Worm (Caenorhabditis elegans): ENCODE measurements around the gene seu-1.

Gene seu-1

DNA sequence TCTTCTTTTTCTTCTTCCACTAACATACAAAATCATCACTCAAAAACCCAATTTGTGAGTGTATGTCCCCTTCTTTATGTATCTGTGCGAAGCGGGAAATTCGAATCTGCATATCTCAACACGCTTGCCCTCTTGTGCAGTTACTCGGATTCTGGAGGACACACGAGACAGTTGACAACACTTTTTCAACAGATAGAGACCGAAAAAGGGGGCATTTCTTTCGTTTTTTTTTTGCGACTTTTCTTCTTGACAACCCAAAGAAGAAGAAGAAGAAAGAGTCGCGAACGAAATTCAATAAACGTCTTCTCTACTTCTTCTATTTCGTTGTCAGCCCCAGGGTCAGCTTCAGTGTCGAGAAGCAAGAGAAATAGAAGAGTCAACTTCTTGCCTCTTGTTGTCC lies 36.6 kb downstream of the seu-1 start:
- 0 out of 2 replicates have a peak, but pooled peaks have one; percentile 4 for TF ChIP-seq hmg-1.2 (GFP tag; IDR thresholded peaks at IDR 0.05)
- TF ChIP-seq gei-17 (GFP tag; optimal IDR thresholded peaks at IDR 0.05) = no peak
- no peak for TF ChIP-seq rec-8 (tag; optimal IDR thresholded peaks at IDR 0.05)

DNA sequence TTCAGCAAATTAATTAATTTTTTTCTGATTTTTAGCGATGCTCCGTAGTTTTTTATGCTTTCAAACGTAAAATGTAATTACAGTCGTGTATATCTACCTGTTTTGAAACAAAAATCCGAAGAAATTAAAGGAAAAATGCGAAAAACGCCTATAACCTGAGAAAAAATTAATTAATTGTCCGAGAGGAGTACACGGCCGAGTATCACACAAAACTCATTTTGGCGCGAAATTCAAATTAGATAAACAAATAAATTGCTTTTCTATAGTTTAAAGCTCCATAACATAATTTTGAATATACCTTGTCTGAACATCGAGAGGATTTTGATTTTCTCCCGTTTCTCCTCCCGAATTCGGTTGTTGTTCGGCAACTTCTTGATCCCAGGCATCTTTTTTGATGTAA lies 40.0 kb downstream of the seu-1 start:
- no peak for TF ChIP-seq hmg-20 (GFP tag; IDR thresholded peaks at IDR 0.05)
- TF ChIP-seq F22D6.2 (tag; optimal IDR thresholded peaks at IDR 0.05) = no peak
- TF ChIP-seq dpff-1 (tag; optimal IDR thresholded peaks at IDR 0.05) = no peak
- peak; percentile 28 for TF ChIP-seq efl-1 (GFP tag; optimal IDR thresholded peaks at IDR 0.05)
- TF ChIP-seq lin-54 (GFP tag; optimal IDR thresholded peaks at IDR 0.05) = peak; percentile 64
- TF ChIP-seq ztf-6 (GFP tag; IDR thresholded peaks at IDR 0.05) = no peak
- TF ChIP-seq bed-1 (GFP tag; IDR thresholded peaks at IDR 0.05) = no peak
- TF ChIP-seq cebp-2 (GFP tag; IDR thresholded peaks at IDR 0.05) = no peak
- no peak for TF ChIP-seq nhr-90 (tag; optimal IDR thresholded peaks at IDR 0.05)
- TF ChIP-seq snpc-4 (GFP tag; optimal IDR thresholded peaks at IDR 0.05) = no peak
- TF ChIP-seq snpc-4 (tag; optimal IDR thresholded peaks at IDR 0.05) = peak in 1 of 4 experiments; percentile 29
- TF ChIP-seq B0336.3 (GFP tag; IDR thresholded peaks at IDR 0.05) = no peak
- no peak for TF ChIP-seq K12H6.12 (tag; optimal IDR thresholded peaks at IDR 0.05)
- no peak for TF ChIP-seq snpc-3.4 (tag; optimal IDR thresholded peaks at IDR 0.05)
- TF ChIP-seq B0019.2 (GFP tag; conservative IDR thresholded peaks at IDR 0.05) = no peak
- no peak for TF ChIP-seq sea-2 (GFP tag; IDR thresholded peaks at IDR 0.05)
- TF ChIP-seq F57A8.1 (GFP tag; optimal IDR thresholded peaks at IDR 0.05) = no peak
- TF ChIP-seq lin-35 (GFP tag; optimal IDR thresholded peaks at IDR 0.05) = peak in 1 of 3 experiments; percentile 33
- TF ChIP-seq ZK185.1 (tag; optimal IDR thresholded peaks at IDR 0.05; ENCODE audit: poor library complexity, severe bottlenecking) = peak; percentile 21
- TF ChIP-seq Y67H2A.10 (GFP tag; conservative IDR thresholded peaks at IDR 0.05) = no peak
- TF ChIP-seq B0035.1 (tag; optimal IDR thresholded peaks at IDR 0.05) = no peak
- no peak for TF ChIP-seq madf-3 (GFP tag; IDR thresholded peaks at IDR 0.05)
- no peak for TF ChIP-seq mcd-1 (GFP tag; IDR thresholded peaks at IDR 0.05)
- no peak for TF ChIP-seq F10E7.11 (tag; optimal IDR thresholded peaks at IDR 0.05)
- TF ChIP-seq hlh-12 (tag; optimal IDR thresholded peaks at IDR 0.05) = no peak
- TF ChIP-seq atf-7 (tag; optimal IDR thresholded peaks at IDR 0.05) = no peak
- TF ChIP-seq nfya-1 (tag; optimal IDR thresholded peaks at IDR 0.05; ENCODE audit: borderline replicate concordance, insufficient read depth) = no peak
- no peak for TF ChIP-seq B0261.1 (tag; optimal IDR thresholded peaks at IDR 0.05)
- TF ChIP-seq zim-3 (tag; optimal IDR thresholded peaks at IDR 0.05) = no peak

DNA sequence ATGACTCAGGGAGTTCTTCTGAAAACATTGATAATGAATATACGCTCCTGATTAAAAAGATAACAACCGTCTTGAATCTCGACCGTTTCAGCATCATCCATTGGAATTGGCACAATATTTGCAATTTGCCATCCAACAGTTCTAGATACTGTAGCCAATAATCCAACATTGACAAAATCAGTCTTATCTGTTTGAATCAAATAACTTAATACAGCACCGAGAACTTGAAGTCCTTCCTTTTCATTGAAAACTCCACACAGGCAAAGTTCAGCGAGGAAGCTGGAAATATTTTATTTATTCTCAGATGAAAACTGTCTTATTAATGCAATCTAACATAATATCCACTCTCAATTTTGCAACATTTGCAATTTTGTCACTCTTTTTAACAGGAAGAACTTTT lies 42.8 kb downstream of the seu-1 start:
- TF ChIP-seq pha-4 (tag; optimal IDR thresholded peaks at IDR 0.05) (no peak), lin-26 (GFP tag; IDR thresholded peaks at IDR 0.05) (0 out of 2 replicates have a peak, but pooled peaks have one; percentile 11)

DNA sequence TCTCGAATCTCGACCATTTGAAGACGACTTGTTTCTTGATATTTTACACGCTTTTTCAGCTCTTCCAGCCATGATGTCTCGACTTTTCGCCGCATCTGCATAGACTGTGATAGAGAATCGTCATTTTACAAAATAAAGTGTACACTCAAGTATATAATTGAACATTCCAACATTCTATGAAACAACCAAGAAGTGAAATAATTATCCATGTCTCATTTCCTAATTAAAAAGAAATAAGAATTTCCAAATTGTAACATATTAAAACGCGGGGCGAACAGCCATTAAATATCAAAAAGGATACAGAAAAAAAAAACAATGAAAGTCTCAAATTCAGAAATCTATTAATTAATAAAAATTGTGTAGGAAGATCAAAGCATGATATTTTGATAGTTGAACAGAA lies 43.6 kb downstream of the seu-1 start, which contains the start of gene smg-3:
TSS of gene smg-3 (minus strand) at position 101 of the 400 bp plus-strand sequence.
- TF ChIP-seq snpc-4 (GFP tag; optimal IDR thresholded peaks at IDR 0.05) (no peak), snpc-4 (tag; optimal IDR thresholded peaks at IDR 0.05) (peak in 1 of 4 experiments; percentile 65), ama-1 (optimal IDR thresholded peaks at IDR 0.05) (no peak), ama-1 (GFP tag; optimal IDR thresholded peaks at IDR 0.05) (peak in 1 of 2 experiments; percentile 48), hsf-1 (GFP tag; IDR thresholded peaks at IDR 0.05) (0 out of 2 replicates have a peak, but pooled peaks have one; percentile 6), pbrm-1 (GFP tag; IDR thresholded peaks at IDR 0.05) (peak; percentile 31; the same call in 1 of the 2 replicates), ZK185.1 (tag; optimal IDR thresholded peaks at IDR 0.05; ENCODE audit: poor library complexity, severe bottlenecking) (no peak), snpc-3.4 (tag; optimal IDR thresholded peaks at IDR 0.05) (peak; percentile 15)
